Fruit fly (Drosophila melanogaster) whole organism, adult: Measurements from ENCODE around the gene CG5104.

Experiments used
- CG1620 ChIP-seq: fragments of 200-800 bp; sonication (Bioruptor generic); optimal IDR thresholded peaks from 2 replicates; lab custom pipeline; 2016; ENCODE audit warnings: missing biosample characterization, missing genetic modification characterization
- CG33017 ChIP-seq: fragments of 200-800 bp; sonication (Bioruptor generic); optimal IDR thresholded peaks from 2 replicates; lab custom pipeline; 2018; ENCODE audit warnings: missing biosample characterization, mild to moderate bottlenecking, missing genetic modification characterization, moderate library complexity
- CG7101 ChIP-seq: fragments of 200-800 bp; sonication (Bioruptor generic); optimal IDR thresholded peaks from 2 replicates; lab custom pipeline; 2018; ENCODE audit warnings: missing biosample characterization, mild to moderate bottlenecking, missing genetic modification characterization, moderate library complexity
- Mnt ChIP-seq: fragments of 200-800 bp; sonication (Bioruptor generic); optimal IDR thresholded peaks from 2 replicates; lab custom pipeline; 2016; ENCODE audit warnings: missing biosample characterization, mild to moderate bottlenecking, missing genetic modification characterization

dm6 chr3L:20549358-20549757 lies 28.5 kb downstream of the CG5104 start:
- no peak for TF ChIP-seq Mnt (GFP tag; lab: Kevin White, UChicago)
- TF ChIP-seq CG33017 (tag; lab: Kevin White, UChicago), result no peak
- no peak for TF ChIP-seq CG7101 (tag; lab: Kevin White, UChicago)
- TF ChIP-seq CG1620, result no peak
